Worm (Caenorhabditis elegans) whole organism, midembryonic: ENCODE data around the gene K09E9.7.

Experiments
- T22C8.4 ChIP-seq: fragments of 200-800 bp; sonication (Bioruptor generic); IDR thresholded peaks from 2 replicates; pipeline ENCODE4 v1.3.6; 2022; ENCODE audit warnings: missing genetic modification characterization, missing compliant biosample characterization
- cog-1 ChIP-seq: sonication (generic microtip); optimal IDR thresholded peaks from 2 replicates; lab custom pipeline; 2016; ENCODE audit warnings: missing genetic modification characterization, missing compliant biosample characterization
- flt-1 ChIP-seq: fragments of 200-800 bp; sonication (Bioruptor generic); IDR thresholded peaks from 2 replicates; pipeline ENCODE4 v1.3.6; 2022; ENCODE audit warnings: missing genetic modification characterization, missing compliant biosample characterization
- klf-2 ChIP-seq: fragments of 200-800 bp; sonication (Bioruptor generic); conservative IDR thresholded peaks from 2 replicates; pipeline ENCODE4 v1.3.6; 2022; ENCODE audit warnings: missing genetic modification reagents, missing genetic modification characterization, missing compliant biosample characterization
- med-1 ChIP-seq: sonication (generic microtip); optimal IDR thresholded peaks from 2 replicates; lab custom pipeline; 2017; ENCODE audit warnings: missing genetic modification characterization, mild to moderate bottlenecking, missing compliant biosample characterization, antibody characterized with exemption, missing genetic modification reagents; ENCODE audit not compliant: insufficient read depth
- ref-1 ChIP-seq: fragments of 200-800 bp; sonication (Bioruptor generic); conservative IDR thresholded peaks from 2 replicates; pipeline ENCODE4 v1.3.6; 2022; ENCODE audit warnings: missing genetic modification reagents, missing genetic modification characterization, missing compliant biosample characterization
- tab-1 ChIP-seq: fragments of 200-800 bp; sonication (Bioruptor generic); IDR thresholded peaks from 2 replicates; pipeline ENCODE4 v1.3.6; 2022; ENCODE audit warnings: missing genetic modification characterization, missing compliant biosample characterization
- ztf-23 ChIP-seq: fragments of 200-800 bp; sonication (Bioruptor generic); IDR thresholded peaks from 2 replicates; pipeline ENCODE4 v1.3.6; 2022; ENCODE audit warnings: missing genetic modification reagents, missing genetic modification characterization, missing compliant biosample characterization
- ztf-29 ChIP-seq: fragments of 200-800 bp; sonication (Bioruptor generic); IDR thresholded peaks from 2 replicates; pipeline ENCODE4 v1.3.6; 2022; ENCODE audit warnings: missing genetic modification reagents, missing genetic modification characterization, missing compliant biosample characterization

The K09E9.7 gene

DNA sequence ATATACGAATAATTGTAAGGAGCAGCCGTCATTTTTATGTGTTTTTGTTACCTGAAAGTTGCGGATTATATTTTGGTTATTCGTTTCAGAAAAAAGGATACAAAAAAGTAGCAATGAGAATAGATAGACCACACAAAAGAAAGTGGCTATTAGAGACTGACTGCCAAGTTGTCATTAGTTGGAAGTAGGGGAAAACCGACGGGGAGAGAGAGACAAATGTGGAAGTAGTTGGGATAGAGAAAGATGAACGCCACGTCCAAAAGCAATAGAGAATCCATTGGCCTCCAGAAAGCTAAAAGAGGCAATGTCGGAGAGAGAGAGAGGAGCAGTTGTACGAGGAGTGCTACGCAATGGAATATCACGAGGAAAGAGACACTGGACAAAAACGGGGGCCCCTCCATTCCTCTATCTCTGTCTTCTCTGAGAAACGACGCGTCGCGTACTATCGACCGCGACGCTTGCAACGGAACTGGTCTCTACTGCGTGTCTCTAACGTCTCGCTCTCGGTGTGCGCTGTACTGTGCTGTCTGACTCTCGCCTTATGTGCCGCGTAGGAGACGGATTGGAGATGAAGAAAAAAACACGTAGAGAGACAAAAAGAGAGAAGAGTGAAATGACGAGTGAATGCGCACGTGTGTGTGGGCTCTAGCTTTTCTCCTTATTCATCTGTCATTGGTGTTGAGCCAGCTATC, 34.0 kb upstream of the K09E9.7 start, which contains the start of gene rab-14:
TSS of gene rab-14 (minus strand) at position 51 of the 692 bp plus-strand sequence.
- TF ChIP-seq klf-2 (GFP tag; lab: Robert Waterston, UW) (no peak), flt-1 (peak; percentile 57; the same call in 1 of the 2 replicates), cog-1 (tag; lab: Kevin White, UChicago) (peak; percentile 2), ztf-23 (GFP tag; lab: Robert Waterston, UW) (peak; percentile 80), T22C8.4 (GFP tag; lab: Robert Waterston, UW) (no peak), tab-1 (GFP tag; lab: Robert Waterston, UW) (0 out of 2 replicates have a peak, but pooled peaks have one; percentile 17), ref-1 (GFP tag; lab: Robert Waterston, UW) (no peak)

ce11 chrX:15607498-15608019, 33.1 kb upstream of the K09E9.7 start, which contains the start of gene nipi-3:
TSS of gene nipi-3 (plus strand) at chrX:15607969.
- TF ChIP-seq klf-2 (GFP tag; lab: Robert Waterston, UW): no peak
- no peak for TF ChIP-seq cog-1 (tag; lab: Kevin White, UChicago)
- no peak for TF ChIP-seq T22C8.4 (GFP tag; lab: Robert Waterston, UW)
- no peak for TF ChIP-seq ztf-23 (GFP tag; lab: Robert Waterston, UW)
- no peak for TF ChIP-seq ref-1 (GFP tag; lab: Robert Waterston, UW)
- no peak for TF ChIP-seq tab-1 (GFP tag; lab: Robert Waterston, UW)
- TF ChIP-seq med-1 (GFP tag; lab: Kevin White, UChicago): no peak
- no peak for TF ChIP-seq flt-1

DNA sequence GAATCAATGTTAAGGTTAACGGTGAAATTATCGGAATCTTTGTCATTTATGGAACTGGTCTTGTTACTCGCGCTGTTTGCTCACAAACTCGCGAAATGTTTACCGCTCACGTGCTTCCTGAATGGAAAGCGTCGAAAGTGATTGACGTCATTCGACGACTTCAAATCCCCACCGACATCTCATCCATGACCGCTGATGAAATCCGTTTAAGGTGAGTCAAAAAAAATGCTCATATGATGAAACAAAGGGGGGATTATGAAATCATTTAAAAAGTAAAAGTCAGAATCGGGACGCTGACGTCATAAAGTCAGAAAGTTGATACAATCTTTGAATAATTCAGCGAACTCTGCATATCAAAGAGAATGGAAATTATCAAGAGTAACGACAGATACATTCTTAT, 32.1 kb upstream of the K09E9.7 start:
- no peak for TF ChIP-seq T22C8.4 (GFP tag; lab: Robert Waterston, UW)
- TF ChIP-seq cog-1 (tag; lab: Kevin White, UChicago): no peak
- TF ChIP-seq med-1 (GFP tag; lab: Kevin White, UChicago): no peak
- no peak for TF ChIP-seq ref-1 (GFP tag; lab: Robert Waterston, UW)
- TF ChIP-seq klf-2 (GFP tag; lab: Robert Waterston, UW): no peak
- no peak for TF ChIP-seq ztf-29 (GFP tag; lab: Robert Waterston, UW)
- TF ChIP-seq flt-1: no peak
- no peak for TF ChIP-seq tab-1 (GFP tag; lab: Robert Waterston, UW)
- TF ChIP-seq ztf-23 (GFP tag; lab: Robert Waterston, UW): no peak

DNA sequence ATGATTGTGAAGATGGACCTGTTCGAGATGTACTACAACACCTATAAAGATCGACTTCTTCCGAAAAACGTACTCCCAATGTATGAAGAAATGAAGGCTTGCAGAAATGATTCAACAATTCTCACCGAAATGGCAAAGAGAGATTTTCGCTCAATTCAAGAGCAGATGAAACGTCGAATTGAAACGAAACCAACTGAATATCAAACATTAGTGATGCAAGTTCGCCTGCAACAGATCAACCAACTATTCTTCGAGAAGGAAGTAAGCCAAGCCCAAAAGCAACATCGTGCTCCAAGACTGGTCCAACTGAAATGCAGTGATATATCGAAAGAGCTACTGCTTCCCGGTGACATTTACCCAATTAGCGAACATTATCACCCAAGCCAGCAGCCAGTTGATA, 31.0 kb upstream of the K09E9.7 start:
- TF ChIP-seq tab-1 (GFP tag; lab: Robert Waterston, UW) (no peak), klf-2 (GFP tag; lab: Robert Waterston, UW) (no peak), ztf-23 (GFP tag; lab: Robert Waterston, UW) (no peak), ref-1 (GFP tag; lab: Robert Waterston, UW) (no peak), ztf-29 (GFP tag; lab: Robert Waterston, UW) (no peak), T22C8.4 (GFP tag; lab: Robert Waterston, UW) (no peak), med-1 (GFP tag; lab: Kevin White, UChicago) (no peak)

DNA sequence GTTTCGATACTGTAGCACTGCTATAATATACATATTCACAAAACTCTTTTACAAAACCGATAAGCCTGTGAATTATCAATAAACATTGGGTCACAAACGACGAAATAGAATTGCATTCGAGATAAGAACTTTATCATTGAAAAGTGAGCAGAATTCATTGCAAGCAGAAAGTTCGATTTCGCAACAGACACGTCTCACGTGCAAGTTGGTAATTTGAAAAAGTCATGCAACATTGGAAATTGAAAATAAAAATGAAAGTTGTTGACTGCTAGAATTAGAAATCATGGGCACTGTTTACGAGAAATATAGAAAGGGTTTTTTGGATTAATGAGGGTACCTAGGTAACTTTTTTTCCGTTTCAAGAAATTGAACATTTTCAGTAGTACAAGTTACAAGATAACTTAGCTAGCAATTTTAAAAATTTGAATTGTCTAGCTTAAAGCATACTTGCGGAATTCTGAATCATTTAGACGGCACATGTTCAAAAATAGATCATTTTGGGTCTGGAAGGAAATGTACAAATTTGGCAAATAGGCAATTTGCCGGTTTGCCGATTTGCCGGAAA, 30.1 kb upstream of the K09E9.7 start:
- no peak for TF ChIP-seq flt-1

DNA sequence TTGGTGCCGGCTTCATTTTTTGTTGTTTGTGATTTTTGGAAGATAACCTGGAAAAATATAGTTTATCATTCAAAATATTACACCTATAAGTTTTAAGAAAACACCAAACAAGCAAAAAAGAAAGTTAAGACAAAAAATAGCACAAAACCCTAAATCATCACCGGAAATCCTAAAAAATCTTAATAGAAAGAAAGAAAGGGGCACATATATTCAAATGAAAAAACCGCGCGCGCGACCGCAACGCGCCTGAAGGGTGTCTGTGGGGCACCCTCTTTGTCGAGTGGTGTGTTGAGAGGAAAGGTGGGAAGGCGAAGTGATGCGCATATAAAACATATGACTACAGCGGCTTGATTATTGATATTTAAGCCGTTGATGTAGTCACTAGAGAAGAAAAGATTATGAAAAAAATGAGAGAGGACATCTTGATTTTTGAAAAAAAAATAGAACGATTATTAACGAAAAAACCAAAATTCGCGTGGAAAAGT, 26.9 kb upstream of the K09E9.7 start, which contains the start of gene K09E9.3:
TSS of gene K09E9.3 (minus strand) at position 51 of the 485 bp plus-strand sequence.
- TF ChIP-seq ztf-29 (GFP tag; lab: Robert Waterston, UW): no peak
- peak; percentile 34; the same call in 1 of the 2 replicates for TF ChIP-seq flt-1
- 0 out of 2 replicates have a peak, but pooled peaks have one; percentile 23 for TF ChIP-seq ztf-23 (GFP tag; lab: Robert Waterston, UW)
- TF ChIP-seq med-1 (GFP tag; lab: Kevin White, UChicago): no peak

ce11 chrX:15616443-15616842, 24.3 kb upstream of the K09E9.7 start, which contains the start of gene ergi-3:
TSS of gene ergi-3 (minus strand) at chrX:15616753.
- peak; percentile 53 for TF ChIP-seq cog-1 (tag; lab: Kevin White, UChicago)
- no peak for TF ChIP-seq tab-1 (GFP tag; lab: Robert Waterston, UW)

ce11 chrX:15617168-15617567, 23.5 kb upstream of the K09E9.7 start:
- TF ChIP-seq tab-1 (GFP tag; lab: Robert Waterston, UW) (no peak), ztf-29 (GFP tag; lab: Robert Waterston, UW) (no peak), ref-1 (GFP tag; lab: Robert Waterston, UW) (no peak), T22C8.4 (GFP tag; lab: Robert Waterston, UW) (no peak), klf-2 (GFP tag; lab: Robert Waterston, UW) (no peak), cog-1 (tag; lab: Kevin White, UChicago) (no peak), med-1 (GFP tag; lab: Kevin White, UChicago) (no peak), ztf-23 (GFP tag; lab: Robert Waterston, UW) (no peak), flt-1 (no peak)

- TF ChIP-seq cog-1 (tag; lab: Kevin White, UChicago) (no peak), ref-1 (GFP tag; lab: Robert Waterston, UW) (0 out of 2 replicates have a peak, but pooled peaks have one; percentile 30), tab-1 (GFP tag; lab: Robert Waterston, UW) (peak; percentile 46; the same call in 1 of the 2 replicates), flt-1 (peak; percentile 75)
These were observed 21.4 kb upstream of the K09E9.7 start for ce11 chrX:15619273-15619672.
